Fruit fly (Drosophila melanogaster): ENCODE data around the gene CG10979.

Gene CG10979

DNA sequence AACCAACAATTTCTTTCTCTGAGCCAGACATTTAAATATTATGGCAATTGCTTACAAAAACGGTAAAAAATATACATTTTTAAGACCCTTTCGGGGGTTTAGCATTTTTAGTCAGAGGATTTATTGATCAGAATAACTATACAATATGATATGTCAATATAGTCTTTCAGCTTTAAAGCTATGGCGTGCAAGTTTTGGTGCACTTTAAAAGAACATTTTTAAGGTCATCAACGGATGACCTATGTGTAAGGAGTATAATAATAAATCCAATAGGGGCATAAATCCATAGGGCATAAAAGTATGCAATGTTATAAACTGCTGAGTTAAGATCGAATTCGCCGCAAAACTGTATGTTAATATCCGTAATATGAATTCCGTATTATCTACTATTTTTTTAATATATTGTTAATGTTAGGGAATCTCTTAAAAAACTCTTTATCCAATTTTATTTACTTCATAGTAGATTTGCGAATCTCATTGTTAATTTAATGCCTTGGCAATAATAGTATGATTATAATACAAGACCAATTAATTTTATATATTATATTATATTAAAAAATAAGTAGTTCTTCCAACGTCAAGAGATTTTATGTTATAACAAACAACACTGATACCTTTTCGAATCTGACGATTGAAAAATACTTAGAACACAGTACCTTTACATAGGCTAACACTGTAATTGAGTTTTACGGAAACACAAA is 52.2 kb downstream of the CG10979 start, which contains the start of gene CG14676:
CG14676 (plus strand) TSS at position 651 of the 701 bp plus-strand sequence.
- peak; percentile 93 for TF ChIP-seq svp (GFP tag)
- TF ChIP-seq pdm3 (GFP tag; optimal IDR thresholded peaks at IDR 0.05), result no peak
- TF ChIP-seq CG11762 (GFP tag; optimal IDR thresholded peaks at IDR 0.05; ENCODE audit: insufficient read depth), result no peak
